Worm (Caenorhabditis elegans): ENCODE data around the gene C05G5.3.
A peak's percentile ranks its signal among the peaks of the same experiment; 100 is the strongest.

The C05G5.3 gene

DNA sequence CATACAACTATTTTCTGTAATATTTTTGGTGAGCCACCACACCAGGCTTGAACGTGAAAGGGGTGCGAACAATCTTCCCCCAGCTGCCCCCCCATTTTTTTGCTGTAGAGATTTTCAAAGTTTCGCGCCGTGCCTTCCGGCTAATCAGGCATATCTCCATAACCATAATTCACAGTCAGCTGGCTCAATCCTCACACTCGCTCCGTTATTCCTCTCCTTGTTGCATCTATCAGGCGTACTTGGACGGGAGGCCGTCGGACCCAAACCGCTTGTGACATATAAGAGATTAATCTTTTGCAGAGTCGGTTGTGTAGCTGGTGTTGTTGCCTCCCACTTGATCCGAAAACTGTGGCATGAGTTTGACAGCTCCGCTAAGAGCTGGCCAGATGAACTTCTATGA is 21.4 kb upstream of the C05G5.3 start, which contains the start of gene unc-3:
Gene unc-3, plus strand, starts transcription at position 301 of the 400 bp plus-strand sequence.
- TF ChIP-seq mep-1 (tag; optimal IDR thresholded peaks at IDR 0.05) (no peak), skn-1 (tag; optimal IDR thresholded peaks at IDR 0.05) (no peak), nhr-85 (tag) (peak; percentile 36), zip-4 (GFP tag; optimal IDR thresholded peaks at IDR 0.05) (no peak), tbx-2 (tag; optimal IDR thresholded peaks at IDR 0.05) (no peak)

- TF ChIP-seq lir-3 (tag; optimal IDR thresholded peaks at IDR 0.05; ENCODE audit: poor library complexity) (no peak), nhr-71 (tag; optimal IDR thresholded peaks at IDR 0.05) (no peak), jun-1 (tag; optimal IDR thresholded peaks at IDR 0.05) (no peak), elt-2 (tag; optimal IDR thresholded peaks at IDR 0.05) (peak; percentile 8), unc-98 (GFP tag; IDR thresholded peaks at IDR 0.05) (no peak), aha-1 (tag; optimal IDR thresholded peaks at IDR 0.05) (no peak), lin-35 (GFP tag; optimal IDR thresholded peaks at IDR 0.05) (no peak)
Observed at ce11 chrX:14771682-14772081, 19.9 kb upstream of the C05G5.3 start, which contains the start of gene Y16B4A.2. Gene Y16B4A.2, minus strand, starts transcription at chrX:14771851.

- TF ChIP-seq ets-5 (GFP tag; IDR thresholded peaks at IDR 0.05) (no peak), elt-2 (tag; optimal IDR thresholded peaks at IDR 0.05) (peak; percentile 16)
Observed at ce11 chrX:14770336-14770735, 18.5 kb upstream of the C05G5.3 start.

- TF ChIP-seq elt-2 (tag; optimal IDR thresholded peaks at IDR 0.05) (peak; percentile 66), lin-13 (GFP tag; optimal IDR thresholded peaks at IDR 0.05) (no peak)
Observed at ce11 chrX:14768989-14769388, 17.2 kb upstream of the C05G5.3 start.

DNA sequence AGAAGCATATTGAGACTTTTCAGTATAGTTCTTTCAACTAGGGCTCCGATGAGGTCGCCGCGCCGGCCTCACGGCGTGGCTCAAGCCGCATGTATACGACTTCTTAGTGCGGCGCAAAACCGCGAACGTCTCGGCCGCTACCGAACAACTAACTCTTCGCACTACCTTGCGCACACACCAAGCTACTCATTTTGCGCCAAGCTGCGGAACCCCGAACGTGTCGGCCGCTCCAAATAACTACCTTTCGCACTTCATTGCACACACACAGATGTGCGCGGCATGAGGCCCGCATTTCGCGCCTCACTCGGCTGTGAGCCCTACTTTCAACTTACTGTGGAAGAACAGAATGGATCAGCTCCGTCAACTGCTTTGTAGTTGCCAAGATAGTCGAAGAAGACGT is 16.0 kb upstream of the C05G5.3 start:
- TF ChIP-seq ceh-63 (GFP tag; optimal IDR thresholded peaks at IDR 0.05) (no peak), C34B4.2 (tag; optimal IDR thresholded peaks at IDR 0.05) (no peak), nhr-85 (tag) (no peak), dsc-1 (tag; optimal IDR thresholded peaks at IDR 0.05) (no peak), alr-1 (tag; optimal IDR thresholded peaks at IDR 0.05; ENCODE audit: borderline replicate concordance) (no peak)

DNA sequence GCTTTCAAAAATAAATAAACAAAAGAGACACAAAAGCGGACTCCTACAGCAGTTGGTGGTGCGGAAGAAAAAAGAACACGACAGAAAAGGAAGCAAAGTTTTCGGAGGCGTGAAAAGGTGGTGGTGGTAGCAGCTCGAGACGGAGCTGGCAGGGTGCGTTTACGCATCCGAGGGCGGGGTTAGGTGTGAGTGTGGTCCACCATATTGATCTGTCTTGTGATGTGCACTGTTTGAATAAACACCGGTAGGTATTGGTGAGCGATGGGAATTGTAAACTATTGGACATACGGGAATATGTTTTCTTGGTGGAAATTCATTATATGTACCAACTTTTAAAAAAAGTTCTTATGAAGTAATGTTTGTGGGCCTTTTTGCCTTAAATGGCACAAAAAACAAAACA is 9.2 kb upstream of the C05G5.3 start, which contains the start of gene C05G5.5:
Gene C05G5.5, minus strand, starts transcription at position 101 of the 400 bp plus-strand sequence.
- TF ChIP-seq nhr-237 (tag; optimal IDR thresholded peaks at IDR 0.05) (no peak), nhr-20 (tag; optimal IDR thresholded peaks at IDR 0.05) (no peak), jun-1 (tag; optimal IDR thresholded peaks at IDR 0.05) (no peak), alr-1 (tag; optimal IDR thresholded peaks at IDR 0.05; ENCODE audit: borderline replicate concordance) (no peak), sup-37 (GFP tag; optimal IDR thresholded peaks at IDR 0.05) (no peak), efl-1 (optimal IDR thresholded peaks at IDR 0.05) (no peak), efl-1 (GFP tag; optimal IDR thresholded peaks at IDR 0.05 in 1 of 2) (no peak), aha-1 (tag; optimal IDR thresholded peaks at IDR 0.05) (no peak), xbp-1 (tag; optimal IDR thresholded peaks at IDR 0.05) (no peak), blmp-1 (tag; optimal IDR thresholded peaks at IDR 0.05) (no peak), vab-15 (tag; optimal IDR thresholded peaks at IDR 0.05) (no peak), pag-3 (tag; optimal IDR thresholded peaks at IDR 0.05; ENCODE audit: borderline replicate concordance, insufficient read depth) (no peak), lin-35 (GFP tag; optimal IDR thresholded peaks at IDR 0.05) (no peak), pax-3 (tag; optimal IDR thresholded peaks at IDR 0.05) (no peak), mdl-1 (tag; optimal IDR thresholded peaks at IDR 0.05) (no peak), mep-1 (tag; optimal IDR thresholded peaks at IDR 0.05) (no peak), lin-14 (GFP tag; optimal IDR thresholded peaks at IDR 0.05) (no peak), unc-130 (tag; optimal IDR thresholded peaks at IDR 0.05) (no peak)

All from whole organism, L1 larva.